Worm (Caenorhabditis elegans) whole organism, L3 larva: ENCODE measurements around the gene adbp-1.

Source experiments
- ceh-28 ChIP-seq: fragments of 150-350 bp; optimal IDR thresholded peaks from 2 replicates; lab custom pipeline; 2014; ENCODE audit warnings: missing biosample characterization, missing genetic modification reagents, missing genetic modification characterization
- ceh-82 ChIP-seq: fragments of 150-350 bp; optimal IDR thresholded peaks from 2 replicates; lab custom pipeline; 2014; ENCODE audit warnings: missing biosample characterization, missing genetic modification characterization
- mml-1 ChIP-seq: fragments of 150-350 bp; sonication (generic microtip); optimal IDR thresholded peaks from 3 replicates; lab custom pipeline; 2014; ENCODE audit warnings: missing biosample characterization, missing genetic modification characterization
- nhr-11 ChIP-seq: fragments of 150-350 bp; optimal IDR thresholded peaks from 2 replicates; lab custom pipeline; 2014; ENCODE audit warnings: missing biosample characterization, missing genetic modification characterization
- nhr-237 ChIP-seq: fragments of 150-350 bp; optimal IDR thresholded peaks from 2 replicates; lab custom pipeline; 2014; ENCODE audit warnings: missing biosample characterization, missing genetic modification characterization
- nhr-25 ChIP-seq: sonication (generic microtip); optimal IDR thresholded peaks from 2 replicates; lab custom pipeline; 2017; ENCODE audit warnings: missing biosample characterization, missing genetic modification characterization
- nhr-77 ChIP-seq: fragments of 150-350 bp; optimal IDR thresholded peaks from 2 replicates; lab custom pipeline; 2014; ENCODE audit warnings: missing biosample characterization, missing genetic modification characterization
- zag-1 ChIP-seq: fragments of 150-350 bp; optimal IDR thresholded peaks from 2 replicates; lab custom pipeline; 2014; ENCODE audit warnings: missing biosample characterization, missing genetic modification characterization
- ztf-11 ChIP-seq: fragments of 150-350 bp; optimal IDR thresholded peaks from 2 replicates; lab custom pipeline; 2014; ENCODE audit warnings: missing biosample characterization, missing genetic modification characterization
- ztf-4 ChIP-seq: fragments of 150-350 bp; optimal IDR thresholded peaks from 2 replicates; lab custom pipeline; 2014; ENCODE audit warnings: missing biosample characterization, missing genetic modification characterization

ce11 chrII:11444973-11445372, 1.0 kb downstream of the adbp-1 start, which contains the start of gene W02B12.13:
- TF ChIP-seq nhr-11 (tag; lab: Kevin White, UChicago) (no peak), ceh-82 (tag; lab: Kevin White, UChicago) (no peak), nhr-25 (tag; lab: Kevin White, UChicago) (no peak), ztf-11 (tag; lab: Kevin White, UChicago) (no peak), zag-1 (no peak), mml-1 (no peak), nhr-237 (no peak), ztf-4 (tag; lab: Kevin White, UChicago) (no peak), nhr-77 (tag; lab: Kevin White, UChicago) (no peak), ceh-28 (tag; lab: Kevin White, UChicago) (no peak)
